Fruit fly (Drosophila melanogaster) whole organism, embryonic: ENCODE results near the gene CG2993.

Source experiments
- ATbp ChIP-seq: fragments of 200-800 bp; sonication (Bioruptor generic); optimal IDR thresholded peaks from 2 replicates; lab custom pipeline; 2017; ENCODE audit warnings: missing biosample characterization, mild to moderate bottlenecking, missing genetic modification characterization, missing genetic modification reagents
- Atf3 ChIP-seq: fragments of 200-800 bp; sonication (Bioruptor generic); optimal IDR thresholded peaks from 3 replicates; lab custom pipeline; 2016; ENCODE audit warnings: missing biosample characterization, missing genetic modification characterization
- Bdp1 ChIP-seq: fragments of 200-800 bp; sonication (Bioruptor generic); optimal IDR thresholded peaks from 3 replicates; lab custom pipeline; 2016; ENCODE audit warnings: missing biosample characterization, missing genetic modification characterization
- CG11504 ChIP-seq: fragments of 200-800 bp; sonication (Bioruptor generic); optimal IDR thresholded peaks from 3 replicates; lab custom pipeline; 2019; ENCODE audit warnings: missing biosample characterization, mild to moderate bottlenecking, missing genetic modification characterization, moderate library complexity
- CG11696 ChIP-seq: fragments of 200-800 bp; sonication (Bioruptor generic); IDR thresholded peaks from 2 replicates; pipeline ENCODE4 v1.3.6; 2022; ENCODE audit warnings: missing biosample characterization, missing genetic modification characterization
- CG12071 ChIP-seq: fragments of 200-800 bp; sonication (Bioruptor generic); optimal IDR thresholded peaks from 3 replicates; lab custom pipeline; 2018; ENCODE audit warnings: missing biosample characterization, mild to moderate bottlenecking, missing genetic modification characterization
- CG12744 ChIP-seq: fragments of 200-800 bp; sonication (Bioruptor generic); optimal IDR thresholded peaks from 2 replicates; lab custom pipeline; 2016; ENCODE audit warnings: missing biosample characterization, missing genetic modification characterization
- CG14965 ChIP-seq: fragments of 200-800 bp; sonication (Bioruptor generic); optimal IDR thresholded peaks from 2 replicates; lab custom pipeline; 2016; ENCODE audit warnings: missing biosample characterization, missing genetic modification characterization, borderline replicate concordance
- CG16779 ChIP-seq: fragments of 200-800 bp; sonication (Bioruptor generic); IDR thresholded peaks from 2 replicates; pipeline ENCODE4 v1.3.6; 2022; ENCODE audit warnings: missing biosample characterization, missing genetic modification characterization
- CG17568 ChIP-seq: fragments of 200-800 bp; sonication (Bioruptor generic); optimal IDR thresholded peaks from 2 replicates; lab custom pipeline; 2018; ENCODE audit warnings: missing biosample characterization, mild to moderate bottlenecking, missing genetic modification characterization, moderate library complexity
- CG32532 ChIP-seq: fragments of 200-800 bp; sonication (Bioruptor generic); IDR thresholded peaks from 2 replicates; pipeline ENCODE4 v1.3.6; 2022; ENCODE audit warnings: missing biosample characterization, missing genetic modification characterization
- CG3995 ChIP-seq: fragments of 200-800 bp; sonication (Bioruptor generic); optimal IDR thresholded peaks from 3 replicates; lab custom pipeline; 2016; ENCODE audit warnings: missing biosample characterization, missing genetic modification characterization
- CG4707 ChIP-seq: fragments of 200-800 bp; sonication (Bioruptor generic); optimal IDR thresholded peaks from 2 replicates; lab custom pipeline; 2018; ENCODE audit warnings: missing biosample characterization, mild to moderate bottlenecking, missing genetic modification characterization, moderate library complexity
- CG4820 ChIP-seq: fragments of 200-800 bp; sonication (Bioruptor generic); optimal IDR thresholded peaks from 3 replicates; lab custom pipeline; 2016; ENCODE audit warnings: missing biosample characterization, missing genetic modification characterization
- CG6254 ChIP-seq: fragments of 200-800 bp; sonication (Bioruptor generic); optimal IDR thresholded peaks from 3 replicates; lab custom pipeline; 2017; ENCODE audit warnings: mild to moderate bottlenecking, missing biosample characterization, missing genetic modification reagents, missing genetic modification characterization
- CG6854 ChIP-seq: fragments of 200-800 bp; sonication (Bioruptor generic); optimal IDR thresholded peaks from 3 replicates; lab custom pipeline; 2017; ENCODE audit warnings: missing biosample characterization, mild to moderate bottlenecking, missing genetic modification characterization
- CG7786 ChIP-seq: fragments of 200-800 bp; sonication (Bioruptor generic); optimal IDR thresholded peaks from 2 replicates; lab custom pipeline; 2016; ENCODE audit warnings: missing biosample characterization, missing genetic modification characterization
- CG7987 ChIP-seq: fragments of 200-800 bp; sonication (Bioruptor generic); optimal IDR thresholded peaks from 2 replicates; lab custom pipeline; 2018; ENCODE audit warnings: missing biosample characterization, mild to moderate bottlenecking, missing genetic modification characterization, moderate library complexity
- CG8290 ChIP-seq, 3 experiments: fragments of 200-800 bp; sonication (Bioruptor generic); optimal IDR thresholded peaks; 2 replicates each; lab custom pipeline; 2016 to 2019; ENCODE audit warnings: missing biosample characterization in 3 of 3, missing genetic modification characterization in 3 of 3, mild to moderate bottlenecking in 2 of 3, moderate library complexity in 1 of 3
- Deaf1 ChIP-seq: fragments of 200-800 bp; optimal IDR thresholded peaks from 3 replicates; lab custom pipeline; 2019; ENCODE audit warnings: missing biosample characterization, mild to moderate bottlenecking, missing genetic modification characterization, moderate library complexity
- Dek ChIP-seq: fragments of 200-800 bp; sonication (Bioruptor generic); optimal IDR thresholded peaks from 3 replicates; lab custom pipeline; 2019; ENCODE audit warnings: missing biosample characterization, mild to moderate bottlenecking, missing genetic modification characterization, moderate library complexity
- Dll ChIP-seq: fragments of 200-800 bp; sonication (Bioruptor generic); IDR thresholded peaks from 4 replicates; pipeline ENCODE4 v1.3.6; 2022; ENCODE audit warnings: missing biosample characterization, missing genetic modification characterization; ENCODE audit not compliant: partially characterized antibody
- Drgx ChIP-seq: fragments of 200-800 bp; sonication (Bioruptor generic); IDR thresholded peaks from 2 replicates; pipeline ENCODE4 v1.3.6; 2022; ENCODE audit warnings: missing biosample characterization, missing genetic modification characterization
- HLH4C ChIP-seq: fragments of 200-800 bp; sonication (Bioruptor generic); IDR thresholded peaks from 3 replicates; pipeline ENCODE4 v1.3.6; 2022; ENCODE audit warnings: missing biosample characterization, missing genetic modification characterization; ENCODE audit not compliant: partially characterized antibody
- Jarid2 ChIP-seq: fragments of 200-800 bp; sonication (Bioruptor generic); optimal IDR thresholded peaks from 3 replicates; lab custom pipeline; 2017; ENCODE audit warnings: mild to moderate bottlenecking, missing biosample characterization, missing genetic modification reagents, missing genetic modification characterization
- Lhr ChIP-seq: fragments of 200-800 bp; sonication (Bioruptor generic); optimal IDR thresholded peaks from 3 replicates; lab custom pipeline; 2017; ENCODE audit warnings: mild to moderate bottlenecking, missing biosample characterization, missing genetic modification reagents, missing genetic modification characterization
- MTF-1 ChIP-seq: fragments of 200-800 bp; sonication (Bioruptor generic); optimal IDR thresholded peaks from 2 replicates; lab custom pipeline; 2018; ENCODE audit warnings: missing biosample characterization, mild to moderate bottlenecking, missing genetic modification characterization, borderline replicate concordance
- Mad ChIP-seq: fragments of 200-800 bp; sonication (Bioruptor generic); optimal IDR thresholded peaks from 2 replicates; lab custom pipeline; 2016; ENCODE audit warnings: missing biosample characterization, missing genetic modification characterization
- NFAT ChIP-seq: fragments of 200-800 bp; sonication (Bioruptor generic); IDR thresholded peaks from 2 replicates; pipeline ENCODE4 v1.3.6; 2022; ENCODE audit warnings: missing biosample characterization, missing genetic modification characterization
- Nf-YA ChIP-seq: fragments of 200-800 bp; sonication (Bioruptor generic); IDR thresholded peaks from 2 replicates; pipeline ENCODE4 v1.3.6; 2022; ENCODE audit warnings: missing biosample characterization, missing genetic modification characterization
- NfI ChIP-seq: fragments of 200-800 bp; sonication (Bioruptor generic); optimal IDR thresholded peaks from 3 replicates; lab custom pipeline; 2018; ENCODE audit warnings: missing biosample characterization, mild to moderate bottlenecking, missing genetic modification characterization, moderate library complexity
- Six4 ChIP-seq: fragments of 200-800 bp; sonication (Bioruptor generic); optimal IDR thresholded peaks from 2 replicates; lab custom pipeline; 2016; ENCODE audit warnings: missing biosample characterization, missing genetic modification characterization
- Sox102F ChIP-seq: fragments of 200-800 bp; sonication (Bioruptor generic); optimal IDR thresholded peaks from 2 replicates; lab custom pipeline; 2018; ENCODE audit warnings: missing biosample characterization, mild to moderate bottlenecking, missing genetic modification characterization, moderate library complexity
- Xrp1 ChIP-seq: fragments of 200-800 bp; sonication (Bioruptor generic); IDR thresholded peaks from 2 replicates; pipeline ENCODE4 v1.3.6; 2022; ENCODE audit warnings: missing biosample characterization, missing genetic modification characterization
- ap ChIP-seq: fragments of 200-800 bp; sonication (Bioruptor generic); IDR thresholded peaks from 2 replicates; pipeline ENCODE4 v1.3.6; 2022; ENCODE audit warnings: missing biosample characterization, missing genetic modification characterization
- bbx ChIP-seq: fragments of 200-800 bp; sonication (Bioruptor generic); IDR thresholded peaks from 2 replicates; pipeline ENCODE4 v1.3.6; 2022; ENCODE audit warnings: missing biosample characterization, missing genetic modification characterization; ENCODE audit not compliant: partially characterized antibody
- bowl ChIP-seq: fragments of 200-800 bp; sonication (Bioruptor generic); IDR thresholded peaks from 2 replicates; pipeline ENCODE4 v1.3.6; 2022; ENCODE audit warnings: missing biosample characterization, missing genetic modification characterization
- br ChIP-seq: fragments of >200 bp; optimal IDR thresholded peaks from 2 replicates; lab custom pipeline; 2017
- chn ChIP-seq: fragments of 200-800 bp; sonication (Bioruptor generic); optimal IDR thresholded peaks from 2 replicates; lab custom pipeline; 2016; ENCODE audit warnings: missing biosample characterization, missing genetic modification characterization
- dmrt99B ChIP-seq: fragments of 200-800 bp; sonication (Bioruptor generic); optimal IDR thresholded peaks from 2 replicates; lab custom pipeline; 2018; ENCODE audit warnings: missing biosample characterization, mild to moderate bottlenecking, missing genetic modification characterization, moderate library complexity
- en ChIP-seq: fragments of 200-800 bp; sonication (Bioruptor generic); optimal IDR thresholded peaks from 2 replicates; lab custom pipeline; 2016; ENCODE audit warnings: missing biosample characterization, missing genetic modification characterization
- eve ChIP-seq, 2 experiments: fragments of >200 bp; optimal IDR thresholded peaks; 2 replicates each; lab custom pipeline; 2017; ENCODE audit warnings: missing biosample characterization in 2 of 2, missing genetic modification characterization in 2 of 2
- hb ChIP-seq: fragments of 200-800 bp; sonication (Bioruptor generic); IDR thresholded peaks from 3 replicates; pipeline ENCODE4 v1.3.6; 2022; ENCODE audit warnings: missing biosample characterization, missing genetic modification characterization; ENCODE audit not compliant: partially characterized antibody
- maf-S ChIP-seq: fragments of 200-800 bp; sonication (Bioruptor generic); optimal IDR thresholded peaks from 2 replicates; lab custom pipeline; 2016; ENCODE audit warnings: missing biosample characterization, missing genetic modification characterization
- nau ChIP-seq: fragments of 200-800 bp; sonication (Bioruptor generic); optimal IDR thresholded peaks from 3 replicates; lab custom pipeline; 2017; ENCODE audit warnings: missing biosample characterization, mild to moderate bottlenecking, missing genetic modification characterization, missing genetic modification reagents
- onecut ChIP-seq: fragments of 200-800 bp; sonication (Bioruptor generic); IDR thresholded peaks from 2 replicates; pipeline ENCODE4 v1.3.6; 2022; ENCODE audit warnings: missing biosample characterization, missing genetic modification characterization
- pita ChIP-seq: fragments of 200-800 bp; sonication (Bioruptor generic); optimal IDR thresholded peaks from 2 replicates; lab custom pipeline; 2017; ENCODE audit warnings: missing biosample characterization, mild to moderate bottlenecking, missing genetic modification characterization
- pum ChIP-seq: fragments of 200-800 bp; sonication (Bioruptor generic); optimal IDR thresholded peaks from 2 replicates; lab custom pipeline; 2016; ENCODE audit warnings: missing biosample characterization, missing genetic modification characterization
- stc ChIP-seq: fragments of 200-800 bp; sonication (Bioruptor generic); IDR thresholded peaks from 2 replicates; pipeline ENCODE4 v1.3.6; 2022; ENCODE audit warnings: missing biosample characterization, missing genetic modification characterization
- ttk ChIP-seq: fragments of 200-800 bp; sonication (Bioruptor generic); IDR thresholded peaks from 2 replicates; pipeline ENCODE4 v2.1.2; 2022; ENCODE audit warnings: missing biosample characterization, missing genetic modification characterization

The CG2993 gene

dm6 chr3R:7779620-7780019, 30.2 kb downstream of the CG2993 start (continued):
- TF ChIP-seq pum (GFP tag; lab: Kevin White, UChicago): no peak
- no peak for TF ChIP-seq CG11504 (tag; lab: Kevin White, UChicago)
- peak; percentile 48; the same call in 1 of the 2 replicates for TF ChIP-seq CG32532 (GFP tag; lab: Robert Waterston, UW)
- no peak for TF ChIP-seq Dek
- TF ChIP-seq hb (GFP tag; lab: Robert Waterston, UW): no peak
- peak; percentile 57 for TF ChIP-seq ATbp (GFP tag; lab: Kevin White, UChicago)
- TF ChIP-seq CG7786 (GFP tag; lab: Kevin White, UChicago): no peak
- TF ChIP-seq ap (GFP tag; lab: Robert Waterston, UW): no peak
- peak; percentile 43 for TF ChIP-seq CG6254 (GFP tag; lab: Kevin White, UChicago)
- no peak for TF ChIP-seq en (GFP tag; lab: Kevin White, UChicago)
- no peak for TF ChIP-seq chn (GFP tag; lab: Kevin White, UChicago)
- TF ChIP-seq CG12071 (GFP tag; lab: Kevin White, UChicago): peak; percentile 60
- TF ChIP-seq CG12744 (GFP tag; lab: Kevin White, UChicago): no peak
- no peak for TF ChIP-seq Six4 (GFP tag; lab: Kevin White, UChicago)
- peak in 1 of 2 experiments; percentile 55 for TF ChIP-seq eve (GFP tag; optimal IDR thresholded peaks at IDR 0.05; lab: Kevin White, UChicago)
- peak; percentile 78 for TF ChIP-seq MTF-1 (GFP tag; lab: Kevin White, UChicago)
- TF ChIP-seq Dll (GFP tag; lab: Robert Waterston, UW): no peak
- TF ChIP-seq stc (GFP tag; lab: Robert Waterston, UW): 0 out of 2 replicates have a peak, but pooled peaks have one; percentile 35
- TF ChIP-seq maf-S (GFP tag; lab: Kevin White, UChicago): no peak
- no peak for TF ChIP-seq Xrp1 (GFP tag; lab: Robert Waterston, UW)
- TF ChIP-seq Jarid2 (GFP tag; lab: Kevin White, UChicago): peak; percentile 10
- peak; percentile 24 for TF ChIP-seq Sox102F (GFP tag; lab: Kevin White, UChicago)
- TF ChIP-seq CG14965 (GFP tag; lab: Kevin White, UChicago): no peak
- TF ChIP-seq CG16779 (GFP tag; lab: Robert Waterston, UW): no peak
- TF ChIP-seq dmrt99B (tag; lab: Kevin White, UChicago): peak; percentile 23
- TF ChIP-seq Nf-YA (GFP tag; lab: Robert Waterston, UW): no peak
- TF ChIP-seq Deaf1 (tag; lab: Kevin White, UChicago): no peak
- no peak for TF ChIP-seq Mad (GFP tag; lab: Kevin White, UChicago)
- TF ChIP-seq Lhr: peak; percentile 39
- peak; percentile 29 for TF ChIP-seq CG6854 (GFP tag; lab: Kevin White, UChicago)
- TF ChIP-seq nau (GFP tag; lab: Kevin White, UChicago): no peak
- no peak for TF ChIP-seq br (lab: Kevin White, UChicago)
- 0 out of 2 replicates have a peak, but pooled peaks have one; percentile 8 for TF ChIP-seq CG11696 (GFP tag; lab: Robert Waterston, UW)
- peak; percentile 10; the same call in 1 of the 2 replicates for TF ChIP-seq ttk
- peak; percentile 35 for TF ChIP-seq pita
- peak; percentile 64 for TF ChIP-seq NfI (GFP tag; lab: Kevin White, UChicago)
- no peak for TF ChIP-seq bowl (GFP tag; lab: Robert Waterston, UW)
- TF ChIP-seq Bdp1 (GFP tag; lab: Kevin White, UChicago): no peak
- no peak for TF ChIP-seq NFAT (GFP tag; lab: Robert Waterston, UW)
- no peak for TF ChIP-seq bbx (GFP tag; lab: Robert Waterston, UW)
- no peak for TF ChIP-seq CG8290 (GFP tag; optimal IDR thresholded peaks at IDR 0.05; lab: Kevin White, UChicago)
- TF ChIP-seq CG8290 (tag; optimal IDR thresholded peaks at IDR 0.05; lab: Kevin White, UChicago): peak in 1 of 2 experiments; percentile 18
- peak; percentile 26 for TF ChIP-seq CG4820 (GFP tag; lab: Kevin White, UChicago)
- peak; percentile 44 for TF ChIP-seq Drgx (GFP tag; lab: Robert Waterston, UW)
- TF ChIP-seq HLH4C (GFP tag; lab: Robert Waterston, UW): no peak
- TF ChIP-seq Atf3 (GFP tag; lab: Kevin White, UChicago): no peak
- no peak for TF ChIP-seq onecut (GFP tag; lab: Robert Waterston, UW)
- TF ChIP-seq CG4707: peak; percentile 79
- no peak for TF ChIP-seq CG7987 (GFP tag; lab: Kevin White, UChicago)
- TF ChIP-seq CG3995 (GFP tag; lab: Kevin White, UChicago): no peak
- TF ChIP-seq CG17568 (GFP tag; lab: Kevin White, UChicago): peak; percentile 12
